Fruit fly (Drosophila melanogaster) whole organism, prepupa: ENCODE measurements around the gene CG44002.

Experiments
- Blimp-1 ChIP-seq: fragments of 200-800 bp; sonication (Bioruptor generic); optimal IDR thresholded peaks from 3 replicates; lab custom pipeline; 2017; ENCODE audit warnings: missing biosample characterization, missing genetic modification characterization, mild to moderate bottlenecking, moderate library complexity, missing genetic modification reagents
- CG16779 ChIP-seq: fragments of 200-800 bp; sonication (Bioruptor generic); optimal IDR thresholded peaks from 3 replicates; lab custom pipeline; 2017; ENCODE audit warnings: missing biosample characterization, mild to moderate bottlenecking, missing genetic modification characterization
- CG31627 ChIP-seq: fragments of 200-800 bp; sonication (Bioruptor generic); optimal IDR thresholded peaks from 3 replicates; lab custom pipeline; 2016; ENCODE audit warnings: missing biosample characterization, missing genetic modification characterization
- Eip75B ChIP-seq: fragments of 200-800 bp; sonication (Bioruptor generic); optimal IDR thresholded peaks from 3 replicates; lab custom pipeline; 2016; ENCODE audit warnings: missing biosample characterization, missing genetic modification characterization
- Eip93F ChIP-seq: fragments of 200-800 bp; sonication (Bioruptor generic); optimal IDR thresholded peaks from 2 replicates; lab custom pipeline; 2016; ENCODE audit warnings: missing biosample characterization, mild to moderate bottlenecking, missing genetic modification characterization
- Lpt ChIP-seq: fragments of 200-800 bp; sonication (Bioruptor generic); optimal IDR thresholded peaks from 3 replicates; lab custom pipeline; 2016; ENCODE audit warnings: missing biosample characterization, missing genetic modification characterization
- OdsH ChIP-seq: fragments of 200-800 bp; sonication (Bioruptor generic); optimal IDR thresholded peaks from 3 replicates; lab custom pipeline; 2016; ENCODE audit warnings: missing biosample characterization, missing genetic modification characterization
- Sox102F ChIP-seq: fragments of 200-800 bp; sonication (Bioruptor generic); optimal IDR thresholded peaks from 2 replicates; lab custom pipeline; 2016; ENCODE audit warnings: missing biosample characterization, mild to moderate bottlenecking, missing genetic modification characterization
- acj6 ChIP-seq: fragments of 200-800 bp; sonication (Bioruptor generic); optimal IDR thresholded peaks from 3 replicates; lab custom pipeline; 2016; ENCODE audit warnings: missing biosample characterization, missing genetic modification characterization
- cyc ChIP-seq: fragments of 200-800 bp; sonication (Bioruptor generic); optimal IDR thresholded peaks from 3 replicates; lab custom pipeline; 2016; ENCODE audit warnings: missing biosample characterization, missing genetic modification characterization
- lz ChIP-seq: fragments of 200-800 bp; sonication (Bioruptor generic); optimal IDR thresholded peaks from 3 replicates; lab custom pipeline; 2016; ENCODE audit warnings: missing biosample characterization, missing genetic modification characterization
- pdm3 ChIP-seq: fragments of 200-800 bp; sonication (Bioruptor generic); optimal IDR thresholded peaks from 3 replicates; lab custom pipeline; 2016; ENCODE audit warnings: missing biosample characterization, missing genetic modification characterization
- topi ChIP-seq: fragments of 200-800 bp; sonication (Bioruptor generic); optimal IDR thresholded peaks from 3 replicates; lab custom pipeline; 2016; ENCODE audit warnings: missing biosample characterization, missing genetic modification characterization

DNA sequence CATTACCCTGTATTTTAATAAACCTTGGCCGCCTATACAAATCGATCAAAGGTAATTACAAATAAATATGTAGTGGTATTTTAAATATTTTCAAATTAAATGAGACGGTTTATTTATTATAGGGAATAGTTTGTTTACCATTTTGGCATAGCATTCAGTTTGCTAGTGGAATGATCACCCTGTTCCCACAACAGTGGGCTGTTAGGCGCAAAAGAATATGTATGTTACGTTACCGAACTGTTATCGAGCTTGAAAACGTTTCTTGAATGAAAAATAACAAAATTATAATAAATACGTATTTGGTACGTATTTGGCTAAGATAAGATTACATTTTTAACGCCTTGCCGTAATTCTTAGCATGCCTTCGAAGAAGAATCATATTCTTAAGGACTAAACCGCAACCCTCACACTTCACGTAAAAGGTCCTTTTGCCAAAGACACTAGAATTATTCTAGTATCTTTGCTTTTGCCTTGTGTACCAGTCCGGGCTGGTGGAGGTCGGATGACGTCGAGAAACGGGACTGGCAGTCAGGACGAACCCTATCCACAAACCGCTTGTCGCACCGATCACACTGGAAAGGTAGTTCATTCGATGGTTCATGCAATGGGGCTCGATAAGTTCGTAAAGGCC, at the start of gene CG44002:
- TF ChIP-seq CG16779 (tag; lab: Kevin White, UChicago) = no peak
- TF ChIP-seq Eip75B (GFP tag; lab: Kevin White, UChicago) = no peak
- no peak for TF ChIP-seq Blimp-1 (GFP tag; lab: Kevin White, UChicago)
- no peak for TF ChIP-seq pdm3
- TF ChIP-seq Lpt = no peak
- no peak for TF ChIP-seq acj6 (GFP tag; lab: Kevin White, UChicago)
- TF ChIP-seq topi (GFP tag; lab: Kevin White, UChicago) = no peak
- TF ChIP-seq CG31627 = no peak
- TF ChIP-seq lz (GFP tag; lab: Kevin White, UChicago) = no peak
- no peak for TF ChIP-seq cyc
- TF ChIP-seq Sox102F (GFP tag; lab: Kevin White, UChicago) = no peak
- no peak for TF ChIP-seq OdsH
- TF ChIP-seq Eip93F (GFP tag; lab: Kevin White, UChicago) = no peak
